Fruit fly (Drosophila melanogaster): Measurements from ENCODE around the gene smog.

The smog gene

dm6 chr2L:4907986-4908385, 55.3 kb downstream of the smog start (continued):
- peak; percentile 89 for TF ChIP-seq CG11504 (tag; optimal IDR thresholded peaks at IDR 0.05)
- TF ChIP-seq toy (GFP tag; IDR thresholded peaks at IDR 0.05) = no peak
- peak; percentile 64 for TF ChIP-seq CG10462 (GFP tag; optimal IDR thresholded peaks at IDR 0.05)
- TF ChIP-seq CG6765 (GFP tag; optimal IDR thresholded peaks at IDR 0.05) = peak; percentile 37
- peak; percentile 65; the same call in 1 of the 3 replicates for TF ChIP-seq H15 (GFP tag; IDR thresholded peaks at IDR 0.05)
- TF ChIP-seq Taf1 (GFP tag; IDR thresholded peaks at IDR 0.05) = peak; percentile 12; the same call in 1 of the 2 replicates
- TF ChIP-seq CG17328 (GFP tag; IDR thresholded peaks at IDR 0.05) = peak; percentile 74
- TF ChIP-seq Vsx1 (GFP tag; optimal IDR thresholded peaks at IDR 0.05) = peak; percentile 19
- TF ChIP-seq ara (GFP tag; IDR thresholded peaks at IDR 0.05) = no peak; the same call in 1 of the 2 replicates
- no peak for TF ChIP-seq bigmax (GFP tag; optimal IDR thresholded peaks at IDR 0.05)
- TF ChIP-seq CG3838 (GFP tag; optimal IDR thresholded peaks at IDR 0.05) = no peak
- peak; percentile 55 for TF ChIP-seq Dek (tag; optimal IDR thresholded peaks at IDR 0.05)
- peak; percentile 86 for TF ChIP-seq ci (GFP tag; IDR thresholded peaks at IDR 0.05)
- TF ChIP-seq CG10654 (GFP tag; optimal IDR thresholded peaks at IDR 0.05) = peak; percentile 53
- TF ChIP-seq unpg (GFP tag; optimal IDR thresholded peaks at IDR 0.05) = peak; percentile 82
- peak; percentile 11 for TF ChIP-seq CG4617 (GFP tag; optimal IDR thresholded peaks at IDR 0.05; ENCODE audit: borderline replicate concordance)
- peak; percentile 44 for TF ChIP-seq BtbVII (GFP tag; optimal IDR thresholded peaks at IDR 0.05)
- TF ChIP-seq Mrtf (GFP tag; IDR thresholded peaks at IDR 0.05) = no peak
- peak; percentile 67 for TF ChIP-seq CG32772 (GFP tag; IDR thresholded peaks at IDR 0.05)
- TF ChIP-seq gce (GFP tag; IDR thresholded peaks at IDR 0.05) = peak; percentile 76; the same call in 2 of the 3 replicates
- TF ChIP-seq CG7963 (GFP tag; IDR thresholded peaks at IDR 0.05; ENCODE audit: partially characterized antibody) = no peak
- TF ChIP-seq CG12744 (GFP tag; optimal IDR thresholded peaks at IDR 0.05) = no peak
- no peak for TF ChIP-seq Lpt (GFP tag; optimal IDR thresholded peaks at IDR 0.05)
- peak; percentile 55 for TF ChIP-seq CG5245 (GFP tag; optimal IDR thresholded peaks at IDR 0.05)
- TF ChIP-seq ro (GFP tag; IDR thresholded peaks at IDR 0.05) = no peak
- TF ChIP-seq gcm (GFP tag; optimal IDR thresholded peaks at IDR 0.05) = peak; percentile 83
- TF ChIP-seq Lhr (GFP tag; optimal IDR thresholded peaks at IDR 0.05) = peak; percentile 11
- peak; percentile 11 for TF ChIP-seq CG17912 (GFP tag; optimal IDR thresholded peaks at IDR 0.05)
- TF ChIP-seq bab2 (GFP tag; optimal IDR thresholded peaks at IDR 0.05) = peak; percentile 14
- TF ChIP-seq Abd-B (GFP tag; optimal IDR thresholded peaks at IDR 0.05) = peak; percentile 31
- TF ChIP-seq Bgb (GFP tag; IDR thresholded peaks at IDR 0.05; ENCODE audit: partially characterized antibody) = no peak
- peak; percentile 41 for TF ChIP-seq CG18599 (GFP tag; optimal IDR thresholded peaks at IDR 0.05)
- TF ChIP-seq inv (GFP tag; IDR thresholded peaks at IDR 0.05; ENCODE audit: partially characterized antibody) = no peak
- peak; percentile 88 for TF ChIP-seq HLH3B (GFP tag; IDR thresholded peaks at IDR 0.05)
- TF ChIP-seq mirr (GFP tag; optimal IDR thresholded peaks at IDR 0.05) = no peak
- no peak for TF ChIP-seq trh (GFP tag; optimal IDR thresholded peaks at IDR 0.05)
- no peak for TF ChIP-seq Dip2 (GFP tag; IDR thresholded peaks at IDR 0.05)
- TF ChIP-seq CG6272 (GFP tag; IDR thresholded peaks at IDR 0.05) = no peak
- TF ChIP-seq CG15269 (tag; optimal IDR thresholded peaks at IDR 0.05) = peak; percentile 89
- peak; percentile 61 for TF ChIP-seq ap (GFP tag; IDR thresholded peaks at IDR 0.05)
- no peak for TF ChIP-seq zen2 (GFP tag; IDR thresholded peaks at IDR 0.05; ENCODE audit: partially characterized antibody)
- peak in 1 of 2 experiments; percentile 56 for TF ChIP-seq dpn (GFP tag; optimal IDR thresholded peaks at IDR 0.05)
- peak; percentile 86 for TF ChIP-seq stc (GFP tag; IDR thresholded peaks at IDR 0.05)
- no peak for TF ChIP-seq CG31388 (GFP tag; optimal IDR thresholded peaks at IDR 0.05)
- TF ChIP-seq CG15479 (GFP tag; optimal IDR thresholded peaks at IDR 0.05) = no peak
- no peak for TF ChIP-seq maf-S (GFP tag; optimal IDR thresholded peaks at IDR 0.05)
- no peak for TF ChIP-seq CG3847 (GFP tag; IDR thresholded peaks at IDR 0.05)
- TF ChIP-seq NfI (GFP tag; optimal IDR thresholded peaks at IDR 0.05) = peak; percentile 28
- TF ChIP-seq Poxn (GFP tag; IDR thresholded peaks at IDR 0.05) = no peak
- TF ChIP-seq sna (GFP tag; IDR thresholded peaks at IDR 0.05; ENCODE audit: partially characterized antibody) = no peak
- TF ChIP-seq CrebB (tag; optimal IDR thresholded peaks at IDR 0.05) = peak; percentile 64
